Fruit fly (Drosophila melanogaster) whole organism, embryonic: Measurements from ENCODE around the gene rin.

ENCODE experiments used
- B-H2 ChIP-seq: fragments of 200-800 bp; sonication (Bioruptor generic); optimal IDR thresholded peaks from 2 replicates; lab custom pipeline; 2018; ENCODE audit warnings: missing biosample characterization, mild to moderate bottlenecking, missing genetic modification characterization
- CG10147 ChIP-seq: fragments of 200-800 bp; sonication (Bioruptor generic); optimal IDR thresholded peaks from 2 replicates; lab custom pipeline; 2019; ENCODE audit warnings: missing biosample characterization, mild to moderate bottlenecking, missing genetic modification characterization, moderate library complexity
- CG10267 ChIP-seq: fragments of 200-800 bp; sonication (Bioruptor generic); optimal IDR thresholded peaks from 2 replicates; lab custom pipeline; 2018; ENCODE audit warnings: missing biosample characterization, mild to moderate bottlenecking, missing genetic modification characterization, moderate library complexity
- CG12659 ChIP-seq: fragments of 200-800 bp; sonication (Bioruptor generic); optimal IDR thresholded peaks from 3 replicates; lab custom pipeline; 2017; ENCODE audit warnings: mild to moderate bottlenecking, missing biosample characterization, missing genetic modification reagents, missing genetic modification characterization
- CG15479 ChIP-seq: fragments of 200-800 bp; sonication (Bioruptor generic); optimal IDR thresholded peaks from 3 replicates; lab custom pipeline; 2019; ENCODE audit warnings: missing biosample characterization, mild to moderate bottlenecking, missing genetic modification characterization, moderate library complexity
- CG18011 ChIP-seq: fragments of 200-800 bp; sonication (Bioruptor generic); optimal IDR thresholded peaks from 2 replicates; lab custom pipeline; 2017; ENCODE audit warnings: missing biosample characterization, missing genetic modification characterization, mild to moderate bottlenecking, moderate library complexity, missing genotype
- CG18262 ChIP-seq: fragments of 200-800 bp; optimal IDR thresholded peaks from 3 replicates; lab custom pipeline; 2019; ENCODE audit warnings: missing biosample characterization, mild to moderate bottlenecking, missing genetic modification characterization, moderate library complexity
- CG1832 ChIP-seq: fragments of 200-800 bp; sonication (Bioruptor generic); optimal IDR thresholded peaks from 2 replicates; lab custom pipeline; 2017; ENCODE audit warnings: missing biosample characterization, mild to moderate bottlenecking, missing genetic modification characterization, inconsistent platforms
- CG2120 ChIP-seq: fragments of 200-800 bp; sonication (Bioruptor generic); optimal IDR thresholded peaks from 3 replicates; lab custom pipeline; 2016; ENCODE audit warnings: missing biosample characterization, missing genetic modification characterization
- CG32772 ChIP-seq: fragments of 200-800 bp; sonication (Bioruptor generic); IDR thresholded peaks from 2 replicates; pipeline ENCODE4 v1.3.6; 2022; ENCODE audit warnings: missing biosample characterization, missing genetic modification characterization
- CG42726 ChIP-seq: fragments of 200-800 bp; sonication (Bioruptor generic); IDR thresholded peaks from 2 replicates; pipeline ENCODE4 v1.3.6; 2022; ENCODE audit warnings: missing biosample characterization, missing genetic modification characterization; ENCODE audit not compliant: partially characterized antibody
- CG4854 ChIP-seq: fragments of 200-800 bp; sonication (Bioruptor generic); optimal IDR thresholded peaks from 2 replicates; lab custom pipeline; 2016; ENCODE audit warnings: missing biosample characterization, missing genetic modification characterization, inconsistent platforms
- CG6254 ChIP-seq: fragments of 200-800 bp; sonication (Bioruptor generic); optimal IDR thresholded peaks from 3 replicates; lab custom pipeline; 2017; ENCODE audit warnings: mild to moderate bottlenecking, missing biosample characterization, missing genetic modification reagents, missing genetic modification characterization
- CG7357 ChIP-seq: fragments of 200-800 bp; sonication (Bioruptor generic); IDR thresholded peaks from 3 replicates; pipeline ENCODE4 v1.3.6; 2022; ENCODE audit warnings: missing biosample characterization, missing genetic modification characterization
- CG7372 ChIP-seq: fragments of 200-800 bp; sonication (Bioruptor generic); IDR thresholded peaks from 2 replicates; pipeline ENCODE4 v1.3.6; 2022; ENCODE audit warnings: missing biosample characterization, missing genetic modification characterization
- CG8388 ChIP-seq: fragments of 200-800 bp; sonication (Bioruptor generic); optimal IDR thresholded peaks from 2 replicates; lab custom pipeline; 2019; ENCODE audit warnings: missing biosample characterization, mild to moderate bottlenecking, missing genetic modification characterization, moderate library complexity
- CoRest ChIP-seq: fragments of 200-800 bp; sonication (Bioruptor generic); optimal IDR thresholded peaks from 3 replicates; lab custom pipeline; 2018; ENCODE audit warnings: missing biosample characterization, mild to moderate bottlenecking, missing genetic modification characterization, moderate library complexity
- CrebB ChIP-seq: fragments of 200-800 bp; sonication (Bioruptor generic); optimal IDR thresholded peaks from 3 replicates; lab custom pipeline; 2018; ENCODE audit warnings: missing biosample characterization, mild to moderate bottlenecking, missing genetic modification characterization
- Fer1 ChIP-seq: fragments of 200-800 bp; sonication (Bioruptor generic); optimal IDR thresholded peaks from 2 replicates; lab custom pipeline; 2017; ENCODE audit warnings: missing biosample characterization, mild to moderate bottlenecking, missing genetic modification characterization
- HLH4C ChIP-seq: fragments of 200-800 bp; sonication (Bioruptor generic); IDR thresholded peaks from 3 replicates; pipeline ENCODE4 v1.3.6; 2022; ENCODE audit warnings: missing biosample characterization, missing genetic modification characterization; ENCODE audit not compliant: partially characterized antibody
- Hand ChIP-seq: fragments of 200-800 bp; sonication (Bioruptor generic); optimal IDR thresholded peaks from 2 replicates; lab custom pipeline; 2017; ENCODE audit warnings: mild to moderate bottlenecking, missing biosample characterization, missing genetic modification reagents, missing genetic modification characterization
- HmgZ ChIP-seq: fragments of 200-800 bp; sonication (Bioruptor generic); optimal IDR thresholded peaks from 2 replicates; lab custom pipeline; 2018; ENCODE audit warnings: missing biosample characterization, mild to moderate bottlenecking, missing genetic modification characterization
- Max ChIP-seq: fragments of 200-800 bp; sonication (Bioruptor generic); optimal IDR thresholded peaks from 2 replicates; lab custom pipeline; 2016; ENCODE audit warnings: missing biosample characterization, mild to moderate bottlenecking, missing genetic modification characterization
- Neu2 ChIP-seq: fragments of 200-800 bp; sonication (Bioruptor generic); optimal IDR thresholded peaks from 3 replicates; lab custom pipeline; 2016; ENCODE audit warnings: missing biosample characterization, missing genetic modification characterization, borderline replicate concordance
- Sox100B ChIP-seq: fragments of 200-800 bp; sonication (Bioruptor generic); optimal IDR thresholded peaks from 3 replicates; lab custom pipeline; 2018; ENCODE audit warnings: missing biosample characterization, mild to moderate bottlenecking, missing genetic modification characterization
- Tbp ChIP-seq: fragments of >200 bp; optimal IDR thresholded peaks from 2 replicates; lab custom pipeline; 2018; ENCODE audit warnings: missing biosample characterization, missing genetic modification characterization
- az2 ChIP-seq: fragments of 200-800 bp; sonication (Bioruptor generic); optimal IDR thresholded peaks from 3 replicates; lab custom pipeline; 2016; ENCODE audit warnings: missing biosample characterization, missing genetic modification characterization
- bbx ChIP-seq: fragments of 200-800 bp; sonication (Bioruptor generic); IDR thresholded peaks from 2 replicates; pipeline ENCODE4 v1.3.6; 2022; ENCODE audit warnings: missing biosample characterization, missing genetic modification characterization; ENCODE audit not compliant: partially characterized antibody
- br ChIP-seq: fragments of >200 bp; optimal IDR thresholded peaks from 2 replicates; lab custom pipeline; 2017
- cato ChIP-seq: fragments of 200-800 bp; sonication (Bioruptor generic); optimal IDR thresholded peaks from 2 replicates; lab custom pipeline; 2016; ENCODE audit warnings: missing biosample characterization, missing genetic modification characterization, borderline replicate concordance
- cg ChIP-seq: fragments of 200-800 bp; sonication (Bioruptor generic); optimal IDR thresholded peaks from 3 replicates; lab custom pipeline; 2019; ENCODE audit warnings: missing biosample characterization, mild to moderate bottlenecking, missing genetic modification characterization, moderate library complexity
- chn ChIP-seq: fragments of 200-800 bp; sonication (Bioruptor generic); optimal IDR thresholded peaks from 2 replicates; lab custom pipeline; 2016; ENCODE audit warnings: missing biosample characterization, missing genetic modification characterization
- dm ChIP-seq: fragments of 200-800 bp; sonication (Bioruptor generic); optimal IDR thresholded peaks from 3 replicates; lab custom pipeline; 2016; ENCODE audit warnings: missing biosample characterization, missing genetic modification characterization
- gfzf ChIP-seq: fragments of 200-800 bp; sonication (Bioruptor generic); optimal IDR thresholded peaks from 2 replicates; lab custom pipeline; 2016; ENCODE audit warnings: missing biosample characterization, mild to moderate bottlenecking, missing genetic modification characterization, moderate library complexity
- gro ChIP-seq: fragments of 200-800 bp; sonication (Bioruptor generic); optimal IDR thresholded peaks from 2 replicates; lab custom pipeline; 2016; ENCODE audit warnings: missing biosample characterization, missing genetic modification characterization
- gt ChIP-seq: fragments of 200-800 bp; sonication (Bioruptor generic); IDR thresholded peaks from 2 replicates; pipeline ENCODE4 v1.3.6; 2022; ENCODE audit warnings: missing biosample characterization, missing genetic modification characterization
- ken ChIP-seq: fragments of 200-800 bp; sonication (Bioruptor generic); IDR thresholded peaks from 3 replicates; pipeline ENCODE4 v1.3.6; 2022; ENCODE audit warnings: missing biosample characterization, missing genetic modification characterization
- kni ChIP-seq: fragments of 200-800 bp; sonication (Bioruptor generic); optimal IDR thresholded peaks from 3 replicates; lab custom pipeline; 2017; ENCODE audit warnings: mild to moderate bottlenecking, missing biosample characterization, missing genetic modification reagents, missing genetic modification characterization
- lola ChIP-seq, 3 experiments: fragments of >200 bp in 2 of 3; fragments of 200-800 bp in 1 of 3; sonication (Bioruptor generic) in 1 of 3; optimal IDR thresholded peaks; 2 replicates each; lab custom pipeline; 2017 to 2019; ENCODE audit warnings: missing biosample characterization in 3 of 3, missing genetic modification characterization in 3 of 3, mild to moderate bottlenecking in 1 of 3, moderate library complexity in 1 of 3
- pros ChIP-seq: fragments of 200-800 bp; sonication (Bioruptor generic); optimal IDR thresholded peaks from 3 replicates; lab custom pipeline; 2019; ENCODE audit warnings: missing biosample characterization, mild to moderate bottlenecking, missing genetic modification characterization, moderate library complexity
- sc ChIP-seq, 3 experiments: fragments of >200 bp in 2 of 3; fragments of 200-800 bp in 1 of 3; sonication (Bioruptor generic) in 1 of 3; optimal IDR thresholded peaks; 2 replicates in 2 of 3; 3 replicates in 1 of 3; lab custom pipeline; 2017; ENCODE audit warnings: mild to moderate bottlenecking in 1 of 3, missing biosample characterization in 1 of 3, missing genetic modification characterization in 1 of 3, missing genetic modification reagents in 1 of 3
- sens ChIP-seq: fragments of 200-800 bp; sonication (Bioruptor generic); peaks from one replicate; lab custom pipeline; 2016; ENCODE audit warnings: missing biosample characterization, missing genetic modification characterization
- slou ChIP-seq: fragments of 200-800 bp; sonication (Bioruptor generic); optimal IDR thresholded peaks from 3 replicates; lab custom pipeline; 2016; ENCODE audit warnings: missing biosample characterization, missing genetic modification characterization
- stwl ChIP-seq: fragments of 200-800 bp; sonication (Bioruptor generic); optimal IDR thresholded peaks from 3 replicates; lab custom pipeline; 2018; ENCODE audit warnings: missing biosample characterization, mild to moderate bottlenecking, missing genetic modification characterization, moderate library complexity
- tll ChIP-seq, 2 experiments: fragments of 200-800 bp in 1 of 2; fragments of >200 bp in 1 of 2; sonication (Bioruptor generic) in 1 of 2; optimal IDR thresholded peaks; 2 replicates each; lab custom pipeline; 2017 to 2019; ENCODE audit warnings: missing biosample characterization in 2 of 2, missing genetic modification characterization in 2 of 2, mild to moderate bottlenecking in 1 of 2, moderate library complexity in 1 of 2

Gene rin

dm6 chr3R:13683624-13684568 is 37.1 kb downstream of the rin start, which contains the start of gene flfl (continued):
- peak; percentile 35 for TF ChIP-seq CoRest (tag; lab: Kevin White, UChicago)
- no peak for TF ChIP-seq CrebB (tag; lab: Kevin White, UChicago)
- TF ChIP-seq dm (GFP tag; lab: Kevin White, UChicago) = peak; percentile 48
- TF ChIP-seq cg (GFP tag; lab: Kevin White, UChicago) = peak; percentile 99
- no peak for TF ChIP-seq sc (optimal IDR thresholded peaks at IDR 0.05; lab: Kevin White, UChicago)
- TF ChIP-seq sc (GFP tag; optimal IDR thresholded peaks at IDR 0.05; lab: Kevin White, UChicago) = no peak
- peak in 1 of 2 experiments; percentile 26 for TF ChIP-seq tll (GFP tag; optimal IDR thresholded peaks at IDR 0.05; lab: Kevin White, UChicago)
- TF ChIP-seq CG12659 (GFP tag; lab: Kevin White, UChicago) = peak; percentile 83
- no peak for TF ChIP-seq CG4854 (GFP tag; lab: Kevin White, UChicago)
- no peak for TF ChIP-seq CG10147 (GFP tag; lab: Kevin White, UChicago)
- no peak for TF ChIP-seq gt (GFP tag; lab: Robert Waterston, UW)
- TF ChIP-seq cato (GFP tag; lab: Kevin White, UChicago) = no peak
- peak; percentile 33 for TF ChIP-seq CG2120 (GFP tag; lab: Kevin White, UChicago)
- TF ChIP-seq CG18262 (tag; lab: Kevin White, UChicago) = no peak
- TF ChIP-seq chn = no peak
- TF ChIP-seq CG7357 (GFP tag; lab: Robert Waterston, UW) = no peak
- TF ChIP-seq HLH4C (GFP tag; lab: Robert Waterston, UW) = no peak
- TF ChIP-seq ken (GFP tag; lab: Robert Waterston, UW) = no peak
- TF ChIP-seq CG10267 (tag; lab: Kevin White, UChicago) = peak; percentile 82
- no peak for TF ChIP-seq pros (GFP tag; lab: Kevin White, UChicago)
- TF ChIP-seq gfzf = peak; percentile 63
- no peak for TF ChIP-seq Neu2 (GFP tag; lab: Kevin White, UChicago)
- TF ChIP-seq lola (GFP tag; optimal IDR thresholded peaks at IDR 0.05; lab: Kevin White, UChicago) = no peak
- TF ChIP-seq CG1832 (GFP tag; lab: Kevin White, UChicago) = peak; percentile 37
- TF ChIP-seq bbx = no peak
- TF ChIP-seq CG6254 = no peak
- TF ChIP-seq Fer1 (GFP tag; lab: Kevin White, UChicago) = peak; percentile 49
- peak; percentile 5 for TF ChIP-seq Tbp (GFP tag; lab: Kevin White, UChicago)
- TF ChIP-seq HmgZ (tag; lab: Kevin White, UChicago) = peak; percentile 70
- TF ChIP-seq stwl (tag; lab: Kevin White, UChicago) = peak; percentile 32
- TF ChIP-seq CG32772 (GFP tag; lab: Robert Waterston, UW) = no peak
- TF ChIP-seq Max (GFP tag; lab: Kevin White, UChicago) = peak; percentile 1
- no peak for TF ChIP-seq CG8388 (GFP tag; lab: Kevin White, UChicago)
- TF ChIP-seq CG7372 (GFP tag; lab: Robert Waterston, UW) = no peak

dm6 chr3R:13684569-13685402 is 38.0 kb downstream of the rin start:
- TF ChIP-seq Hand (no peak), az2 (GFP tag; lab: Kevin White, UChicago) (no peak), cg (GFP tag; lab: Kevin White, UChicago) (peak; percentile 73), CG15479 (GFP tag; lab: Kevin White, UChicago) (peak; percentile 93), B-H2 (no peak), CG18011 (GFP tag; lab: Kevin White, UChicago) (no peak), gro (GFP tag; lab: Kevin White, UChicago) (no peak), Sox100B (GFP tag; lab: Kevin White, UChicago) (no peak), br (no peak), kni (GFP tag; lab: Kevin White, UChicago) (no peak), slou (no peak), sens (GFP tag; lab: Kevin White, UChicago) (peak; percentile 34), CG42726 (GFP tag; lab: Robert Waterston, UW) (no peak)
